Worm (Caenorhabditis elegans) whole organism, midembryonic: Measurements from ENCODE around the gene gei-1.

Experiments used
- flt-1 ChIP-seq: fragments of 200-800 bp; sonication (Bioruptor generic); IDR thresholded peaks from 2 replicates; pipeline ENCODE4 v1.3.6; 2022; ENCODE audit warnings: missing genetic modification characterization, missing compliant biosample characterization
- ref-1 ChIP-seq: fragments of 200-800 bp; sonication (Bioruptor generic); conservative IDR thresholded peaks from 2 replicates; pipeline ENCODE4 v1.3.6; 2022; ENCODE audit warnings: missing genetic modification reagents, missing genetic modification characterization, missing compliant biosample characterization
- tab-1 ChIP-seq: fragments of 200-800 bp; sonication (Bioruptor generic); IDR thresholded peaks from 2 replicates; pipeline ENCODE4 v1.3.6; 2022; ENCODE audit warnings: missing genetic modification characterization, missing compliant biosample characterization

DNA sequence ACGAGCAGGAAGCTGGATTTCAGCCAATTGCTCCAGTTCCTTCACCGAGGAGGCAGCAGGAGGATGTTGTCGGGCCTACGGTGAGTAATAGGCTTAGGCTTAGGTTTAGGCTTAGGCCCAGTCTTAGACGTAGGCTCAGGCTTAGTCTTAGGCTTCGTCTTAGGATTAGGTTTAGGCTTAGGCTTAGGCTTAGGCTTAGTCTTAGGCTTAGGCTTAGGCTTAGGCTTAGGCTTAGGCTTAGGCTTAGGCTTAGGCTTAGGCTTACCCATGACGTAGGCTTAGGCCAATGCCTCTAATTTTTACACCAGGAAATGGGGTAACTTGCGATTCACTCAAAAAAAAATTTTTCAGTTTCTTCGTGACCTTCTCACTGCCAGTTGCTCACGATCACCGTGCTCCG lies 2.0 kb downstream of the gei-1 start:
- TF ChIP-seq tab-1 (GFP tag; lab: Robert Waterston, UW) = no peak
- no peak for TF ChIP-seq flt-1 (GFP tag; lab: Robert Waterston, UW)
- no peak for TF ChIP-seq ref-1 (GFP tag; lab: Robert Waterston, UW)
